Worm (Caenorhabditis elegans) whole organism, young adult: Measurements from ENCODE around the gene nhr-65.
"Not testable (repeated sequence)": the region's sequence is repeated elsewhere in the genome, so short reads cannot be mapped to it uniquely, and the experiment has no call there.

ENCODE experiments used
- Y67H2A.10 ChIP-seq: fragments of 200-800 bp; sonication (Bioruptor generic); conservative IDR thresholded peaks from 2 replicates; pipeline ENCODE4 v1.3.6; 2022; ENCODE audit warnings: missing genetic modification reagents, missing genetic modification characterization, missing compliant biosample characterization
- die-1 ChIP-seq: sonication (generic microtip); optimal IDR thresholded peaks from 2 replicates; lab custom pipeline; 2016; ENCODE audit warnings: missing genotype, mild to moderate bottlenecking, missing genetic modification characterization, missing compliant biosample characterization
- madf-6 ChIP-seq: fragments of 200-800 bp; sonication (Bioruptor generic); IDR thresholded peaks from 2 replicates; pipeline ENCODE4 v1.3.6; 2022; ENCODE audit warnings: missing genetic modification reagents, missing genetic modification characterization, missing compliant biosample characterization
- nhr-27 ChIP-seq: fragments of 200-800 bp; sonication (Bioruptor generic); optimal IDR thresholded peaks from 2 replicates; lab custom pipeline; 2018; ENCODE audit warnings: mild to moderate bottlenecking, missing genetic modification characterization, moderate library complexity, missing compliant biosample characterization

- TF ChIP-seq madf-6 (GFP tag; lab: Robert Waterston, UW); nhr-27 (tag; lab: Kevin White, UChicago); die-1; Y67H2A.10: not testable (repeated sequence)
Measured at ce11 chrV:18882990-18883389, 43.9 kb downstream of the nhr-65 start.
